Worm (Caenorhabditis elegans) whole organism, early embryonic: ENCODE data around the gene toe-1.

Source experiments
- aly-1 ChIP-seq: sonication (generic microtip); optimal IDR thresholded peaks from 2 replicates; lab custom pipeline; 2016; ENCODE audit warnings: missing genetic modification characterization, missing compliant biosample characterization
- ama-1 ChIP-seq: fragments of 150-350 bp; optimal IDR thresholded peaks from 2 replicates; lab custom pipeline; 2014
- ets-7 ChIP-seq: sonication (generic microtip); optimal IDR thresholded peaks from 2 replicates; lab custom pipeline; 2016; ENCODE audit warnings: missing genotype, missing genetic modification characterization, missing compliant biosample characterization
- flt-1 ChIP-seq: fragments of 200-800 bp; sonication (Bioruptor generic); IDR thresholded peaks from 2 replicates; pipeline ENCODE4 v1.3.6; 2022; ENCODE audit warnings: missing genetic modification characterization, missing compliant biosample characterization
- hmbx-1 ChIP-seq: sonication (generic microtip); optimal IDR thresholded peaks from 2 replicates; lab custom pipeline; 2016; ENCODE audit warnings: mild to moderate bottlenecking, missing genetic modification characterization, missing compliant biosample characterization
- hmg-4 ChIP-seq: fragments of 200-800 bp; sonication (Bioruptor generic); optimal IDR thresholded peaks from 2 replicates; lab custom pipeline; 2018; ENCODE audit warnings: mild to moderate bottlenecking, missing genetic modification characterization, missing compliant biosample characterization
- hnd-1 ChIP-seq: sonication (generic microtip); optimal IDR thresholded peaks from 2 replicates; lab custom pipeline; 2016; ENCODE audit warnings: missing genetic modification characterization, missing compliant biosample characterization
- sea-1 ChIP-seq: fragments of 200-800 bp; sonication (Bioruptor generic); conservative IDR thresholded peaks from 2 replicates; pipeline ENCODE4 v1.3.6; 2022; ENCODE audit warnings: missing genetic modification characterization, missing compliant biosample characterization
- tbx-11 ChIP-seq: fragments of 200-800 bp; sonication (Bioruptor generic); IDR thresholded peaks from 2 replicates; pipeline ENCODE4 v1.3.6; 2022; ENCODE audit warnings: missing genetic modification characterization, missing compliant biosample characterization
- tra-4 ChIP-seq: sonication (generic microtip); optimal IDR thresholded peaks from 2 replicates; lab custom pipeline; 2017; ENCODE audit warnings: missing genetic modification characterization, missing compliant biosample characterization

DNA sequence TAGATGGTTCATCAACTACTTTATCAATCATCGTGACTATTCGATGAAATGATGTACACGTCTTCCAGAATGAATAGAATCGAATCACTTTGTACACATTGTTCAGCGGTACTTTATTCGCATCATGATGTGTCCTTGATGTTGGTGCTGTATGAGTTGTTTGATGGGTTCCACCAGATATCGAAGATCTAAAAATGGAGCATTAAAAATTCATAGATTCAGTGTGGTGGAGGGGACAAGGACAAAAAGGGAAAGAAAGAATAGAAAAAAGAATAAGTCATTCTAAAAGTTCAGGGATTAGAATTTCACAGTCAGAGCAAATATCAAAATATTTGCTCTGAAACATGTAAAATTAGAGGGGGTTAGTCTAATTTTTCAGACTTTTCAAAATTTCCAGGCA is 19.8 kb downstream of the toe-1 start:
- TF ChIP-seq ama-1 (no peak), sea-1 (no peak), tra-4 (tag; lab: Kevin White, UChicago) (no peak), tbx-11 (GFP tag; lab: Robert Waterston, UW) (no peak), ets-7 (tag; lab: Kevin White, UChicago) (no peak), hmg-4 (GFP tag; lab: Kevin White, UChicago) (no peak), flt-1 (GFP tag; lab: Robert Waterston, UW) (no peak), hmbx-1 (tag; lab: Kevin White, UChicago) (no peak), hnd-1 (tag; lab: Kevin White, UChicago) (no peak), aly-1 (tag; lab: Kevin White, UChicago) (no peak)
